Worm (Caenorhabditis elegans) whole organism, L4 larva: ENCODE measurements around the gene srxa-16.

Experiments
- F10B5.3 ChIP-seq: sonication (generic microtip); optimal IDR thresholded peaks from 2 replicates; lab custom pipeline; 2016; ENCODE audit warnings: mild to moderate bottlenecking, missing genetic modification characterization, missing compliant biosample characterization
- F49E8.2 ChIP-seq: sonication (generic microtip); optimal IDR thresholded peaks from 2 replicates; lab custom pipeline; 2016; ENCODE audit warnings: missing compliant biosample characterization, mild to moderate bottlenecking, missing genetic modification characterization, borderline replicate concordance
- Y105C5A.15 ChIP-seq: fragments of 200-800 bp; sonication (Bioruptor generic); IDR thresholded peaks from 2 replicates; pipeline ENCODE4 v1.3.6; 2022; ENCODE audit warnings: missing genetic modification characterization, missing compliant biosample characterization
- Y48G9A.11 ChIP-seq: fragments of 200-800 bp; sonication (Bioruptor generic); IDR thresholded peaks from 2 replicates; pipeline ENCODE4 v1.3.6; 2022; ENCODE audit warnings: missing genetic modification reagents, missing genetic modification characterization, missing compliant biosample characterization
- Y75B8A.6 ChIP-seq: fragments of 200-800 bp; sonication (Bioruptor generic); IDR thresholded peaks from 2 replicates; pipeline ENCODE4 v1.3.6; 2022; ENCODE audit warnings: missing genetic modification reagents, missing genetic modification characterization, missing compliant biosample characterization
- ZK546.5 ChIP-seq, 2 experiments: sonication (generic microtip); optimal IDR thresholded peaks; 2 replicates each; lab custom pipeline; 2017; ENCODE audit warnings: missing biosample characterization in 2 of 2, missing genetic modification characterization in 2 of 2
- aha-1 ChIP-seq: fragments of 150-350 bp; peaks from one replicate; lab custom pipeline; 2014; ENCODE audit warnings: missing biosample characterization, missing genetic modification characterization
- arid-1 ChIP-seq: fragments of 200-800 bp; sonication (Bioruptor generic); conservative IDR thresholded peaks from 2 replicates; pipeline ENCODE4 v1.3.6; 2022; ENCODE audit warnings: missing genetic modification reagents, missing genetic modification characterization, missing compliant biosample characterization
- ceh-28 ChIP-seq: fragments of 150-350 bp; optimal IDR thresholded peaks from 2 replicates; lab custom pipeline; 2014; ENCODE audit warnings: missing biosample characterization, missing genetic modification reagents, missing genetic modification characterization
- ceh-62 ChIP-seq: sonication (generic microtip); optimal IDR thresholded peaks from 2 replicates; lab custom pipeline; 2017; ENCODE audit warnings: missing biosample characterization, missing genetic modification characterization
- cey-2 ChIP-seq: sonication (generic microtip); optimal IDR thresholded peaks from 3 replicates; lab custom pipeline; 2017; ENCODE audit warnings: missing genetic modification characterization, mild to moderate bottlenecking, missing compliant biosample characterization, antibody characterized with exemption, borderline replicate concordance; ENCODE audit not compliant: insufficient read depth
- ctbp-1 ChIP-seq: fragments of 200-800 bp; sonication (Bioruptor generic); IDR thresholded peaks from 2 replicates; pipeline ENCODE4 v1.3.6; 2022; ENCODE audit warnings: missing genetic modification reagents, missing genetic modification characterization, missing compliant biosample characterization
- daf-16 ChIP-seq, 3 experiments: sonication (generic microtip); optimal IDR thresholded peaks; 2 replicates each; lab custom pipeline; 2016 to 2017; ENCODE audit warnings: missing genetic modification characterization in 3 of 3, missing genetic modification reagents in 3 of 3, mild to moderate bottlenecking in 2 of 3, missing compliant biosample characterization in 2 of 3, missing biosample characterization in 1 of 3, moderate library complexity in 1 of 3
- daf-19 ChIP-seq: fragments of 200-800 bp; sonication (Bioruptor generic); conservative IDR thresholded peaks from 2 replicates; pipeline ENCODE4 v1.3.6; 2022; ENCODE audit warnings: missing genetic modification characterization, missing compliant biosample characterization
- daf-8 ChIP-seq: fragments of 200-800 bp; sonication (Bioruptor generic); IDR thresholded peaks from 2 replicates; pipeline ENCODE4 v1.3.6; 2022; ENCODE audit warnings: missing genetic modification characterization, missing compliant biosample characterization
- dmd-6 ChIP-seq: fragments of 200-800 bp; sonication (Bioruptor generic); IDR thresholded peaks from 2 replicates; pipeline ENCODE4 v1.3.6; 2022; ENCODE audit warnings: missing genetic modification reagents, missing genetic modification characterization, missing compliant biosample characterization
- duxl-1 ChIP-seq: sonication (generic microtip); optimal IDR thresholded peaks from 2 replicates; lab custom pipeline; 2016; ENCODE audit warnings: mild to moderate bottlenecking, missing genetic modification characterization, moderate library complexity, missing compliant biosample characterization; ENCODE audit not compliant: poor library complexity
- dve-1 ChIP-seq: sonication (generic microtip); optimal IDR thresholded peaks from 2 replicates; lab custom pipeline; 2017; ENCODE audit warnings: antibody characterized with exemption, mild to moderate bottlenecking, missing genetic modification characterization, missing compliant biosample characterization; ENCODE audit not compliant: insufficient read depth
- egl-27 ChIP-seq: sonication (generic microtip); optimal IDR thresholded peaks from 3 replicates; lab custom pipeline; 2017; ENCODE audit warnings: missing biosample characterization, missing genetic modification reagents, missing genetic modification characterization
- egl-43 ChIP-seq: fragments of 200-800 bp; sonication (Bioruptor generic); IDR thresholded peaks from 2 replicates; pipeline ENCODE4 v1.3.6; 2022; ENCODE audit warnings: missing genetic modification reagents, missing genetic modification characterization, missing compliant biosample characterization
- fkh-10 ChIP-seq: fragments of 150-350 bp; optimal IDR thresholded peaks from 2 replicates; lab custom pipeline; 2014; ENCODE audit warnings: missing biosample characterization, missing genetic modification reagents, missing genetic modification characterization
- hif-1 ChIP-seq, 2 experiments: sonication (generic microtip); optimal IDR thresholded peaks; 2 replicates each; lab custom pipeline; 2016 to 2017; ENCODE audit warnings: missing compliant biosample characterization in 2 of 2, missing genetic modification characterization in 2 of 2, missing genetic modification reagents in 2 of 2, missing genotype in 2 of 2, mild to moderate bottlenecking in 1 of 2
- hlh-30 ChIP-seq: sonication (generic microtip); optimal IDR thresholded peaks from 2 replicates; lab custom pipeline; 2017; ENCODE audit warnings: antibody characterized with exemption, mild to moderate bottlenecking, missing genetic modification characterization, missing compliant biosample characterization; ENCODE audit not compliant: insufficient read depth
- hmg-1.1 ChIP-seq: fragments of 200-800 bp; sonication (Bioruptor generic); IDR thresholded peaks from 2 replicates; pipeline ENCODE4 v1.3.6; 2022; ENCODE audit warnings: missing genetic modification reagents, missing genetic modification characterization, missing compliant biosample characterization
- jun-1 ChIP-seq: fragments of 150-350 bp; optimal IDR thresholded peaks from 2 replicates; lab custom pipeline; 2014; ENCODE audit warnings: missing biosample characterization, missing genetic modification reagents, missing genetic modification characterization
- lin-1 ChIP-seq: fragments of 200-800 bp; sonication (Bioruptor generic); IDR thresholded peaks from 2 replicates; pipeline ENCODE4 v1.3.6; 2022; ENCODE audit warnings: missing genetic modification reagents, missing genetic modification characterization, missing compliant biosample characterization
- lin-29 ChIP-seq: fragments of 200-800 bp; sonication (Bioruptor generic); IDR thresholded peaks from 2 replicates; pipeline ENCODE4 v1.3.6; 2022; ENCODE audit warnings: missing genetic modification reagents, missing genetic modification characterization, missing compliant biosample characterization
- madf-5 ChIP-seq, 2 experiments: fragments of 200-800 bp; sonication (Bioruptor generic); IDR thresholded peaks; 2 replicates each; pipeline ENCODE4 v1.3.6; 2022; ENCODE audit warnings: missing compliant biosample characterization in 2 of 2, missing genetic modification characterization in 2 of 2
- mes-2 ChIP-seq: sonication (generic microtip); optimal IDR thresholded peaks from 2 replicates; lab custom pipeline; 2016; ENCODE audit warnings: missing genotype, mild to moderate bottlenecking, missing genetic modification characterization, missing compliant biosample characterization; ENCODE audit not compliant: poor library complexity, severe bottlenecking
- mxl-3 ChIP-seq: fragments of 200-800 bp; sonication (Bioruptor generic); optimal IDR thresholded peaks from 2 replicates; lab custom pipeline; 2018; ENCODE audit warnings: mild to moderate bottlenecking, missing genetic modification characterization, missing compliant biosample characterization
- nhr-10 ChIP-seq: fragments of 150-350 bp; optimal IDR thresholded peaks from 2 replicates; lab custom pipeline; 2014; ENCODE audit warnings: missing biosample characterization, missing genetic modification characterization
- nhr-237 ChIP-seq: sonication (generic microtip); optimal IDR thresholded peaks from 2 replicates; lab custom pipeline; 2017; ENCODE audit warnings: missing biosample characterization, missing genetic modification characterization
- nhr-6 ChIP-seq: fragments of 150-350 bp; optimal IDR thresholded peaks from 2 replicates; lab custom pipeline; 2014; ENCODE audit warnings: missing biosample characterization, missing genetic modification characterization
- pha-4 ChIP-seq, 2 experiments: fragments of 150-350 bp in 1 of 2; fragments of 200-800 bp in 1 of 2; sonication (Bioruptor generic) in 1 of 2; IDR thresholded peaks in 1 of 2; optimal IDR thresholded peaks in 1 of 2; 2 replicates each; pipeline versions ENCODE4 v1.3.6 to Lab custom; 2014 to 2022; ENCODE audit warnings: missing genetic modification characterization in 2 of 2, missing genetic modification reagents in 2 of 2, missing biosample characterization in 1 of 2, missing compliant biosample characterization in 1 of 2
- php-3 ChIP-seq: fragments of 200-800 bp; sonication (Bioruptor generic); IDR thresholded peaks from 2 replicates; pipeline ENCODE4 v1.3.6; 2022; ENCODE audit warnings: missing genetic modification reagents, missing genetic modification characterization, missing compliant biosample characterization
- pqm-1 ChIP-seq: sonication (generic microtip); optimal IDR thresholded peaks from 2 replicates; lab custom pipeline; 2017; ENCODE audit warnings: missing biosample characterization, missing genetic modification characterization
- rbr-2 ChIP-seq: sonication (generic microtip); optimal IDR thresholded peaks from 2 replicates; lab custom pipeline; 2016; ENCODE audit warnings: missing genotype, missing genetic modification characterization, missing compliant biosample characterization
- saeg-2 ChIP-seq: fragments of 200-800 bp; sonication (Bioruptor generic); IDR thresholded peaks from 2 replicates; pipeline ENCODE4 v1.3.6; 2022; ENCODE audit warnings: missing genetic modification reagents, missing genetic modification characterization, missing compliant biosample characterization
- sdz-12 ChIP-seq: fragments of 200-800 bp; sonication (Bioruptor generic); optimal IDR thresholded peaks from 2 replicates; lab custom pipeline; 2018; ENCODE audit warnings: mild to moderate bottlenecking, missing genetic modification characterization, missing compliant biosample characterization
- unc-130 ChIP-seq: sonication (generic microtip); optimal IDR thresholded peaks from 2 replicates; lab custom pipeline; 2016; ENCODE audit warnings: missing genetic modification reagents, missing genetic modification characterization, missing compliant biosample characterization
- unc-39 ChIP-seq: sonication (generic microtip); optimal IDR thresholded peaks from 2 replicates; lab custom pipeline; 2017; ENCODE audit warnings: missing biosample characterization, missing genetic modification characterization
- zag-1 ChIP-seq: fragments of 150-350 bp; optimal IDR thresholded peaks from 2 replicates; lab custom pipeline; 2014; ENCODE audit warnings: missing biosample characterization, missing genetic modification characterization
- zfp-3 ChIP-seq: fragments of 200-800 bp; sonication (Bioruptor generic); conservative IDR thresholded peaks from 2 replicates; pipeline ENCODE4 v1.3.6; 2022; ENCODE audit warnings: missing genetic modification reagents, missing genetic modification characterization, missing compliant biosample characterization
- zip-11 ChIP-seq: fragments of 200-800 bp; sonication (Bioruptor generic); IDR thresholded peaks from 2 replicates; pipeline ENCODE4 v1.3.6; 2022; ENCODE audit warnings: missing genetic modification characterization, missing compliant biosample characterization
- ztf-7 ChIP-seq: fragments of 150-350 bp; optimal IDR thresholded peaks from 2 replicates; lab custom pipeline; 2014; ENCODE audit warnings: missing biosample characterization, missing genetic modification characterization

The srxa-16 gene

ce11 chrV:16115381-16115780 is 1.2 kb upstream of the srxa-16 start, which contains the start of gene str-25:
TSS of gene str-25 (plus strand) at chrV:16115681.
- TF ChIP-seq ceh-28 (tag; lab: Kevin White, UChicago) (no peak), madf-5 (GFP tag; IDR thresholded peaks at IDR 0.05; lab: Robert Waterston, UW) (no peak), hlh-30 (tag; lab: Kevin White, UChicago) (no peak), mes-2 (tag; lab: Kevin White, UChicago) (no peak), Y105C5A.15 (GFP tag; lab: Robert Waterston, UW) (no peak), saeg-2 (no peak), mxl-3 (GFP tag; lab: Kevin White, UChicago) (no peak), nhr-237 (no peak), daf-8 (GFP tag; lab: Robert Waterston, UW) (no peak), php-3 (GFP tag; lab: Robert Waterston, UW) (no peak), pha-4 (GFP tag; IDR thresholded peaks at IDR 0.05; lab: Robert Waterston, UW) (no peak), pha-4 (tag; optimal IDR thresholded peaks at IDR 0.05; lab: Kevin White, UChicago) (no peak), cey-2 (no peak), F10B5.3 (no peak), ctbp-1 (GFP tag; lab: Robert Waterston, UW) (no peak), duxl-1 (tag; lab: Kevin White, UChicago) (no peak), nhr-6 (tag; lab: Kevin White, UChicago) (no peak), unc-130 (GFP tag; lab: Kevin White, UChicago) (no peak)

DNA sequence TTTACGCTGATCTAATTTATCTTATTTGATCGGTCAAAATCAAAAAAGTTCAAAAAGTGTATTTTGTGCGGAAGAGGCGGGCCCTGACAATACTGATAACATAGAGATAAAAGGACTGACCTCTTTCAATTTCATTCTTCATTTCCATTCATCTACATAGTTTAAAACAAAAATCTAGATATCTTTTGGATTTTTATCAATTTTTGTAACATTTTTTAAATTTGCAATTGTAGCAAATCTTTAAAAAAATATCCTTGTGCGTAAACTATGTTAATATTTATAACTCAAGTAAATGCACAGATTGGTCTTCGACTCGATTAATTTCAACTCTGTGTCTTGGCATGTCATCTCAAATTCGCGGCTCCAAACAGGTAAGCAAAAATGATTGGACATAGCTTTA is 10.5 kb downstream of the srxa-16 start, which contains the start of gene argk-1:
TSS of gene argk-1 (plus strand) at position 301 of the 400 bp plus-strand sequence.
- TF ChIP-seq hif-1 (tag; optimal IDR thresholded peaks at IDR 0.05; lab: Kevin White, UChicago) (no peak), sdz-12 (no peak), F49E8.2 (no peak), Y48G9A.11 (GFP tag; lab: Robert Waterston, UW) (no peak), dve-1 (tag; lab: Kevin White, UChicago) (no peak), egl-27 (tag; lab: Kevin White, UChicago) (no peak), lin-1 (GFP tag; lab: Robert Waterston, UW) (no peak), jun-1 (tag; lab: Kevin White, UChicago) (no peak), zag-1 (tag; lab: Kevin White, UChicago) (no peak), hmg-1.1 (GFP tag; lab: Robert Waterston, UW) (no peak), Y105C5A.15 (GFP tag; lab: Robert Waterston, UW) (no peak), zfp-3 (GFP tag; lab: Robert Waterston, UW) (no peak), rbr-2 (tag; lab: Kevin White, UChicago) (no peak), ceh-28 (tag; lab: Kevin White, UChicago) (no peak), ZK546.5 (tag; optimal IDR thresholded peaks at IDR 0.05; lab: Kevin White, UChicago) (no peak), Y75B8A.6 (GFP tag; lab: Robert Waterston, UW) (no peak), zip-11 (GFP tag; lab: Robert Waterston, UW) (no peak), egl-43 (GFP tag; lab: Robert Waterston, UW) (no peak), php-3 (GFP tag; lab: Robert Waterston, UW) (no peak)

DNA sequence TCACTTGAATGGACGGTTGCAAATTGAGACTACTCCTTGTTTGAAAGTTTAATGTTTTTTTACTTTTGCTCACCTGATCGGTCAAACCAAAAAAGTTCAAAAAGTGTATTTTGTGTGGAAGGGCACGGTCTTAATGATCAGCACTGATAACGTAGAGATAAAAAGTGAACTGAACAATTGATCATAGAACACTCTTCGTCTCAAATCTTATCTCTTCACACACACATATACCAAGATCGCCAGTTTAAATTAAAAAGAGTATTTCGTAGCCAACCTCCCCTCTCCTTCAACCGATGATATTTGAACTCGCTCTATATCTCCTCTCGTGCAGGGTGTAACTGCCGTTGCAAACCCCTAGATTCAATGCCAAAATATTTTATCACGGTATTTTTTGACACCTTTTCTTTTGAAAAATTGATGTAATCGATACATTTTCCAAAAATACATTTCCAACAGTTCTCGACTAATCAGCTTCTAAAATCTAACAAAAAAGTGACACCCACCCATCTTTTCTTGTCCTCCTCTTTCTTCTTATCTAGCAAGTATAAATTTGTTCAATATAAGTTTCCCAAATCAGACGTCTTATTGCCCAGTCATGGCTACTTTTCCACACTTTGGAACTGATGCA is 13.9 kb downstream of the srxa-16 start, which contains the start of gene cth-1:
TSS of gene cth-1 (plus strand) at position 578 of the 628 bp plus-strand sequence.
- TF ChIP-seq php-3 (GFP tag; lab: Robert Waterston, UW) (no peak), arid-1 (GFP tag; lab: Robert Waterston, UW) (no peak), ztf-7 (no peak), dve-1 (tag; lab: Kevin White, UChicago) (peak; percentile 66), egl-43 (GFP tag; lab: Robert Waterston, UW) (no peak), aha-1 (tag; lab: Kevin White, UChicago) (peak; percentile 63), pqm-1 (tag; lab: Kevin White, UChicago) (peak; percentile 64), zfp-3 (GFP tag; lab: Robert Waterston, UW) (no peak), lin-29 (GFP tag; lab: Robert Waterston, UW) (no peak), dmd-6 (GFP tag; lab: Robert Waterston, UW) (peak; percentile 69), unc-39 (tag; lab: Kevin White, UChicago) (no peak), ceh-62 (tag; lab: Kevin White, UChicago) (no peak), daf-16 (GFP tag; optimal IDR thresholded peaks at IDR 0.05; lab: Kevin White, UChicago) (no peak), daf-16 (tag; optimal IDR thresholded peaks at IDR 0.05; lab: Kevin White, UChicago) (peak; percentile 50), zag-1 (tag; lab: Kevin White, UChicago) (no peak), fkh-10 (no peak), daf-19 (GFP tag; lab: Robert Waterston, UW) (no peak), egl-27 (tag; lab: Kevin White, UChicago) (no peak), nhr-10 (tag; lab: Kevin White, UChicago) (no peak)
